Fruit fly (Drosophila melanogaster) whole organism, embryonic: ENCODE results near the gene CG31898.

ENCODE experiments used
- Asciz ChIP-seq: fragments of 200-800 bp; sonication (Bioruptor generic); optimal IDR thresholded peaks from 2 replicates; lab custom pipeline; 2017; ENCODE audit warnings: missing biosample characterization, mild to moderate bottlenecking, missing genetic modification characterization, missing genetic modification reagents
- CG12104 ChIP-seq: fragments of 200-800 bp; sonication (Bioruptor generic); optimal IDR thresholded peaks from 3 replicates; lab custom pipeline; 2016; ENCODE audit warnings: missing biosample characterization, missing genetic modification characterization
- CG12769 ChIP-seq: fragments of 200-800 bp; sonication (Bioruptor generic); optimal IDR thresholded peaks from 2 replicates; lab custom pipeline; 2019; ENCODE audit warnings: missing biosample characterization, mild to moderate bottlenecking, missing genetic modification characterization, moderate library complexity
- CG12942 ChIP-seq: fragments of 200-800 bp; sonication (Bioruptor generic); optimal IDR thresholded peaks from 3 replicates; lab custom pipeline; 2016; ENCODE audit warnings: missing biosample characterization, missing genetic modification characterization
- CG14667 ChIP-seq: fragments of 200-800 bp; sonication (Bioruptor generic); IDR thresholded peaks from 2 replicates; pipeline ENCODE4 v1.3.6; 2022; ENCODE audit warnings: missing biosample characterization, missing genetic modification characterization
- CG15011 ChIP-seq: fragments of 200-800 bp; sonication (Bioruptor generic); optimal IDR thresholded peaks from 3 replicates; lab custom pipeline; 2018; ENCODE audit warnings: missing biosample characterization, mild to moderate bottlenecking, missing genetic modification characterization
- CG15601 ChIP-seq: fragments of 200-800 bp; sonication (Bioruptor generic); optimal IDR thresholded peaks from 3 replicates; lab custom pipeline; 2019; ENCODE audit warnings: missing biosample characterization, mild to moderate bottlenecking, missing genetic modification characterization, moderate library complexity
- CG15696 ChIP-seq: fragments of 200-800 bp; sonication (Bioruptor generic); optimal IDR thresholded peaks from 2 replicates; lab custom pipeline; 2019; ENCODE audit warnings: missing biosample characterization, mild to moderate bottlenecking, missing genetic modification characterization, moderate library complexity
- CG18011 ChIP-seq: fragments of 200-800 bp; sonication (Bioruptor generic); optimal IDR thresholded peaks from 2 replicates; lab custom pipeline; 2017; ENCODE audit warnings: missing biosample characterization, missing genetic modification characterization, mild to moderate bottlenecking, moderate library complexity, missing genotype
- CG18619 ChIP-seq: fragments of 200-800 bp; sonication (Bioruptor generic); optimal IDR thresholded peaks from 3 replicates; lab custom pipeline; 2017; ENCODE audit warnings: missing biosample characterization, mild to moderate bottlenecking, missing genetic modification characterization
- CG32532 ChIP-seq: fragments of 200-800 bp; sonication (Bioruptor generic); IDR thresholded peaks from 2 replicates; pipeline ENCODE4 v1.3.6; 2022; ENCODE audit warnings: missing biosample characterization, missing genetic modification characterization
- CG32772 ChIP-seq: fragments of 200-800 bp; sonication (Bioruptor generic); IDR thresholded peaks from 2 replicates; pipeline ENCODE4 v1.3.6; 2022; ENCODE audit warnings: missing biosample characterization, missing genetic modification characterization
- CG33213 ChIP-seq: fragments of 200-800 bp; sonication (Bioruptor generic); optimal IDR thresholded peaks from 3 replicates; lab custom pipeline; 2016; ENCODE audit warnings: missing biosample characterization, missing genetic modification characterization
- CG34224 ChIP-seq: fragments of 200-800 bp; sonication (Bioruptor generic); IDR thresholded peaks from 3 replicates; pipeline ENCODE4 v1.3.6; 2022; ENCODE audit warnings: missing biosample characterization, missing genetic modification characterization; ENCODE audit not compliant: partially characterized antibody
- CG34376 ChIP-seq: fragments of 200-800 bp; sonication (Bioruptor generic); optimal IDR thresholded peaks from 2 replicates; lab custom pipeline; 2018; ENCODE audit warnings: missing biosample characterization, mild to moderate bottlenecking, missing genetic modification characterization
- CG5245 ChIP-seq: fragments of 200-800 bp; sonication (Bioruptor generic); optimal IDR thresholded peaks from 3 replicates; lab custom pipeline; 2016; ENCODE audit warnings: missing biosample characterization, missing genetic modification characterization
- CG7963 ChIP-seq: fragments of 200-800 bp; sonication (Bioruptor generic); IDR thresholded peaks from 3 replicates; pipeline ENCODE4 v1.3.6; 2022; ENCODE audit warnings: missing biosample characterization, missing genetic modification characterization; ENCODE audit not compliant: partially characterized antibody
- CG7987 ChIP-seq: fragments of 200-800 bp; sonication (Bioruptor generic); optimal IDR thresholded peaks from 2 replicates; lab custom pipeline; 2018; ENCODE audit warnings: missing biosample characterization, mild to moderate bottlenecking, missing genetic modification characterization, moderate library complexity
- CG8388 ChIP-seq: fragments of 200-800 bp; sonication (Bioruptor generic); optimal IDR thresholded peaks from 2 replicates; lab custom pipeline; 2019; ENCODE audit warnings: missing biosample characterization, mild to moderate bottlenecking, missing genetic modification characterization, moderate library complexity
- CTCF ChIP-seq: fragments of 200-800 bp; sonication (Bioruptor generic); optimal IDR thresholded peaks from 2 replicates; lab custom pipeline; 2017; ENCODE audit warnings: missing biosample characterization, mild to moderate bottlenecking, missing genetic modification characterization, moderate library complexity
- Chrac-16 ChIP-seq: fragments of 200-800 bp; sonication (Bioruptor generic); optimal IDR thresholded peaks from 3 replicates; lab custom pipeline; 2016; ENCODE audit warnings: missing biosample characterization, missing genetic modification characterization
- Fer2 ChIP-seq: fragments of 200-800 bp; sonication (Bioruptor generic); optimal IDR thresholded peaks from 2 replicates; lab custom pipeline; 2018; ENCODE audit warnings: missing biosample characterization, mild to moderate bottlenecking, missing genetic modification characterization, moderate library complexity
- H2.0 ChIP-seq: fragments of 200-800 bp; sonication (Bioruptor generic); IDR thresholded peaks from 2 replicates; pipeline ENCODE4 v1.3.6; 2022; ENCODE audit warnings: missing biosample characterization, missing genetic modification characterization
- HmgD ChIP-seq: fragments of 200-800 bp; sonication (Bioruptor generic); optimal IDR thresholded peaks from 3 replicates; lab custom pipeline; 2016; ENCODE audit warnings: missing biosample characterization, missing genetic modification characterization
- Hr39 ChIP-seq: fragments of >200 bp; optimal IDR thresholded peaks from 2 replicates; lab custom pipeline; 2017
- Myb ChIP-seq: fragments of 200-800 bp; sonication (Bioruptor generic); optimal IDR thresholded peaks from 2 replicates; lab custom pipeline; 2016; ENCODE audit warnings: missing biosample characterization, missing genetic modification characterization
- NC2β ChIP-seq: fragments of 200-800 bp; sonication (Bioruptor generic); optimal IDR thresholded peaks from 2 replicates; lab custom pipeline; 2016; ENCODE audit warnings: missing biosample characterization, missing genetic modification characterization
- PHDP ChIP-seq: fragments of 200-800 bp; sonication (Bioruptor generic); optimal IDR thresholded peaks from 3 replicates; lab custom pipeline; 2018; ENCODE audit warnings: missing biosample characterization, mild to moderate bottlenecking, missing genetic modification characterization, moderate library complexity
- Sox100B ChIP-seq: fragments of 200-800 bp; sonication (Bioruptor generic); optimal IDR thresholded peaks from 3 replicates; lab custom pipeline; 2018; ENCODE audit warnings: missing biosample characterization, mild to moderate bottlenecking, missing genetic modification characterization
- Sox102F ChIP-seq: fragments of 200-800 bp; sonication (Bioruptor generic); optimal IDR thresholded peaks from 2 replicates; lab custom pipeline; 2018; ENCODE audit warnings: missing biosample characterization, mild to moderate bottlenecking, missing genetic modification characterization, moderate library complexity
- Xbp1 ChIP-seq: fragments of 200-800 bp; sonication (Bioruptor generic); optimal IDR thresholded peaks from 3 replicates; lab custom pipeline; 2016; ENCODE audit warnings: missing biosample characterization, mild to moderate bottlenecking, missing genetic modification characterization
- cas ChIP-seq: fragments of 200-800 bp; sonication (Bioruptor generic); IDR thresholded peaks from 2 replicates; pipeline ENCODE4 v1.3.6; 2022; ENCODE audit warnings: missing biosample characterization, missing genetic modification characterization
- caup ChIP-seq: fragments of 200-800 bp; sonication (Bioruptor generic); optimal IDR thresholded peaks from 3 replicates; lab custom pipeline; 2017; ENCODE audit warnings: missing biosample characterization, mild to moderate bottlenecking, missing genetic modification characterization, moderate library complexity; ENCODE audit not compliant: severe bottlenecking
- dmrt99B ChIP-seq: fragments of 200-800 bp; sonication (Bioruptor generic); optimal IDR thresholded peaks from 2 replicates; lab custom pipeline; 2018; ENCODE audit warnings: missing biosample characterization, mild to moderate bottlenecking, missing genetic modification characterization, moderate library complexity
- eve ChIP-seq, 2 experiments: fragments of >200 bp; optimal IDR thresholded peaks; 2 replicates each; lab custom pipeline; 2017; ENCODE audit warnings: missing biosample characterization in 2 of 2, missing genetic modification characterization in 2 of 2
- fd96Cb ChIP-seq: fragments of 200-800 bp; sonication (Bioruptor generic); optimal IDR thresholded peaks from 2 replicates; lab custom pipeline; 2018; ENCODE audit warnings: missing biosample characterization, mild to moderate bottlenecking, missing genetic modification characterization, moderate library complexity
- gem ChIP-seq: fragments of 200-800 bp; sonication (Bioruptor generic); optimal IDR thresholded peaks from 2 replicates; lab custom pipeline; 2019; ENCODE audit warnings: missing biosample characterization, mild to moderate bottlenecking, missing genetic modification characterization, moderate library complexity
- ham ChIP-seq: fragments of 200-800 bp; sonication (Bioruptor generic); IDR thresholded peaks from 2 replicates; pipeline ENCODE4 v1.3.6; 2022; ENCODE audit warnings: missing biosample characterization, missing genetic modification characterization
- kay ChIP-seq: fragments of 200-800 bp; sonication (Bioruptor generic); optimal IDR thresholded peaks from 2 replicates; lab custom pipeline; 2016; ENCODE audit warnings: missing biosample characterization, missing genetic modification characterization
- mld ChIP-seq: fragments of 200-800 bp; sonication (Bioruptor generic); IDR thresholded peaks from 3 replicates; pipeline ENCODE4 v1.3.6; 2022; ENCODE audit warnings: missing biosample characterization, missing genetic modification characterization; ENCODE audit not compliant: partially characterized antibody
- nau ChIP-seq: fragments of 200-800 bp; sonication (Bioruptor generic); optimal IDR thresholded peaks from 3 replicates; lab custom pipeline; 2017; ENCODE audit warnings: missing biosample characterization, mild to moderate bottlenecking, missing genetic modification characterization, missing genetic modification reagents
- nerfin-2 ChIP-seq: fragments of 200-800 bp; sonication (Bioruptor generic); IDR thresholded peaks from 2 replicates; pipeline ENCODE4 v1.3.6; 2022; ENCODE audit warnings: missing biosample characterization, missing genetic modification characterization; ENCODE audit not compliant: partially characterized antibody
- pan ChIP-seq, 4 experiments: fragments of >200 bp in 3 of 4; fragments of 200-800 bp in 1 of 4; sonication (Bioruptor generic) in 1 of 4; optimal IDR thresholded peaks in 3 of 4; IDR thresholded peaks in 1 of 4; 2 replicates each; pipeline versions ENCODE4 v1.3.6 to Lab custom; 2017 to 2022; ENCODE audit warnings: missing biosample characterization in 2 of 4, missing genetic modification characterization in 2 of 4, mixed read lengths in 1 of 4
- pfk ChIP-seq: fragments of 200-800 bp; sonication (Bioruptor generic); optimal IDR thresholded peaks from 2 replicates; lab custom pipeline; 2018; ENCODE audit warnings: missing biosample characterization, mild to moderate bottlenecking, missing genetic modification characterization, moderate library complexity
- ro ChIP-seq: fragments of 200-800 bp; sonication (Bioruptor generic); IDR thresholded peaks from 2 replicates; pipeline ENCODE4 v1.3.6; 2022; ENCODE audit warnings: missing biosample characterization, missing genetic modification characterization
- sd ChIP-seq: fragments of 200-800 bp; sonication (Bioruptor generic); optimal IDR thresholded peaks from 3 replicates; lab custom pipeline; 2018; ENCODE audit warnings: missing biosample characterization, mild to moderate bottlenecking, missing genetic modification characterization, moderate library complexity
- slp2 ChIP-seq: fragments of 200-800 bp; sonication (Bioruptor generic); optimal IDR thresholded peaks from 2 replicates; lab custom pipeline; 2016; ENCODE audit warnings: missing biosample characterization, missing genetic modification characterization
- sug ChIP-seq: fragments of 200-800 bp; optimal IDR thresholded peaks from 2 replicates; lab custom pipeline; 2019; ENCODE audit warnings: missing biosample characterization, mild to moderate bottlenecking, missing genetic modification characterization, moderate library complexity
- trem ChIP-seq: fragments of 200-800 bp; optimal IDR thresholded peaks from 3 replicates; lab custom pipeline; 2019; ENCODE audit warnings: missing biosample characterization, mild to moderate bottlenecking, missing genetic modification characterization, moderate library complexity
- zen2 ChIP-seq: fragments of 200-800 bp; sonication (Bioruptor generic); IDR thresholded peaks from 3 replicates; pipeline ENCODE4 v1.3.6; 2022; ENCODE audit warnings: missing biosample characterization, missing genetic modification characterization; ENCODE audit not compliant: partially characterized antibody

CG31898 gene

dm6 chr2L:8424662-8425208 is 24.5 kb downstream of the CG31898 start (continued):
- no peak for TF ChIP-seq ro
- no peak for TF ChIP-seq kay (GFP tag; lab: Kevin White, UChicago)
- TF ChIP-seq caup (GFP tag; lab: Kevin White, UChicago) = no peak
- no peak for TF ChIP-seq slp2
- no peak for TF ChIP-seq CG34224 (GFP tag; lab: Robert Waterston, UW)
- TF ChIP-seq nau = no peak
- TF ChIP-seq NC2β (GFP tag; lab: Kevin White, UChicago) = no peak
- TF ChIP-seq trem (tag; lab: Kevin White, UChicago) = peak; percentile 16
- no peak for TF ChIP-seq CG12942 (GFP tag; lab: Kevin White, UChicago)
- no peak for TF ChIP-seq CG18011 (GFP tag; lab: Kevin White, UChicago)
- no peak for TF ChIP-seq CG12769
- TF ChIP-seq ham = no peak
- no peak for TF ChIP-seq CTCF (GFP tag; lab: Kevin White, UChicago)
- TF ChIP-seq HmgD = no peak
- no peak for TF ChIP-seq mld (GFP tag; lab: Robert Waterston, UW)
- TF ChIP-seq Chrac-16 (GFP tag; lab: Kevin White, UChicago) = no peak
- no peak for TF ChIP-seq CG15011
- TF ChIP-seq Asciz (GFP tag; lab: Kevin White, UChicago) = no peak
- TF ChIP-seq cas = no peak
- TF ChIP-seq Hr39 (lab: Kevin White, UChicago) = no peak
- no peak for TF ChIP-seq H2.0 (GFP tag; lab: Robert Waterston, UW)
- TF ChIP-seq Myb (GFP tag; lab: Kevin White, UChicago) = no peak
- TF ChIP-seq PHDP (tag; lab: Kevin White, UChicago) = no peak
- no peak for TF ChIP-seq CG18619 (GFP tag; lab: Kevin White, UChicago)
- TF ChIP-seq fd96Cb (tag; lab: Kevin White, UChicago) = no peak
- TF ChIP-seq Sox100B (GFP tag; lab: Kevin White, UChicago) = no peak
- no peak for TF ChIP-seq CG12104 (GFP tag; lab: Kevin White, UChicago)
- TF ChIP-seq Fer2 = no peak
- no peak for TF ChIP-seq dmrt99B
- no peak for TF ChIP-seq pfk (GFP tag; lab: Kevin White, UChicago)
- no peak for TF ChIP-seq CG8388 (GFP tag; lab: Kevin White, UChicago)
- TF ChIP-seq CG7987 (GFP tag; lab: Kevin White, UChicago) = no peak
- no peak for TF ChIP-seq CG33213 (GFP tag; lab: Kevin White, UChicago)
- TF ChIP-seq CG15696 = no peak
- TF ChIP-seq sug (tag; lab: Kevin White, UChicago) = no peak
- no peak for TF ChIP-seq CG7963
- no peak for TF ChIP-seq Xbp1 (GFP tag; lab: Kevin White, UChicago)
- TF ChIP-seq CG14667 (GFP tag; lab: Robert Waterston, UW) = no peak
- TF ChIP-seq Sox102F (GFP tag; lab: Kevin White, UChicago) = no peak
- no peak for TF ChIP-seq CG32772 (GFP tag; lab: Robert Waterston, UW)
- TF ChIP-seq eve (GFP tag; optimal IDR thresholded peaks at IDR 0.05; lab: Kevin White, UChicago) = no peak
- TF ChIP-seq nerfin-2 = no peak
- peak; percentile 11; the same call in 1 of the 3 replicates for TF ChIP-seq zen2
- no peak for TF ChIP-seq pan (optimal IDR thresholded peaks at IDR 0.05; lab: Kevin White, UChicago)
- TF ChIP-seq pan (GFP tag; optimal IDR thresholded peaks at IDR 0.05 in 1 of 2, IDR thresholded peaks at IDR 0.05 in 1 of 2) = no peak
- TF ChIP-seq CG32532 (GFP tag; lab: Robert Waterston, UW) = no peak
- TF ChIP-seq CG15601 (tag; lab: Kevin White, UChicago) = no peak
- TF ChIP-seq gem = no peak
- TF ChIP-seq CG34376 = no peak
- no peak for TF ChIP-seq CG5245 (GFP tag; lab: Kevin White, UChicago)
- peak; percentile 39 for TF ChIP-seq sd (tag; lab: Kevin White, UChicago)
